Fruit fly (Drosophila melanogaster): ENCODE measurements around the gene dnt.

dm6 chr2L:19335052-19335451, 28.0 kb downstream of the dnt start:
- TF ChIP-seq CG4318 (GFP tag; optimal IDR thresholded peaks at IDR 0.05) (no peak), Met (GFP tag; optimal IDR thresholded peaks at IDR 0.05) (no peak), Gug (GFP tag; IDR thresholded peaks at IDR 0.05) (no peak)
